Worm (Caenorhabditis elegans) whole organism, L2 larva: Measurements from ENCODE around the gene rpn-6.2.
A peak's percentile ranks its signal among the peaks of the same experiment; 100 is the strongest.

Source experiments
- C34F6.9 ChIP-seq: fragments of 150-350 bp; optimal IDR thresholded peaks from 2 replicates; lab custom pipeline; 2014; ENCODE audit warnings: missing biosample characterization, missing genetic modification characterization
- F13H6.1 ChIP-seq: sonication (generic microtip); optimal IDR thresholded peaks from 2 replicates; lab custom pipeline; 2016; ENCODE audit warnings: missing genetic modification characterization, missing compliant biosample characterization
- Y55F3AM.14 ChIP-seq: fragments of 200-800 bp; sonication (Bioruptor generic); optimal IDR thresholded peaks from 2 replicates; lab custom pipeline; 2018; ENCODE audit warnings: mild to moderate bottlenecking, missing genetic modification characterization, missing compliant biosample characterization
- ZK546.5 ChIP-seq: sonication (generic microtip); optimal IDR thresholded peaks from 2 replicates; lab custom pipeline; 2017; ENCODE audit warnings: missing biosample characterization, missing genetic modification characterization
- alr-1 ChIP-seq: fragments of 150-350 bp; optimal IDR thresholded peaks from 2 replicates; lab custom pipeline; 2014; ENCODE audit warnings: missing biosample characterization, missing genetic modification characterization
- aly-2 ChIP-seq: fragments of 150-350 bp; optimal IDR thresholded peaks from 2 replicates; lab custom pipeline; 2014; ENCODE audit warnings: missing biosample characterization, missing genetic modification characterization
- ama-1 ChIP-seq: fragments of 150-350 bp; optimal IDR thresholded peaks from 2 replicates; lab custom pipeline; 2018; ENCODE audit warnings: inconsistent platforms
- blmp-1 ChIP-seq: sonication (generic microtip); optimal IDR thresholded peaks from 2 replicates; lab custom pipeline; 2017; ENCODE audit warnings: missing genetic modification characterization, mild to moderate bottlenecking, missing compliant biosample characterization, antibody characterized with exemption, moderate library complexity; ENCODE audit not compliant: insufficient read depth
- ceh-16 ChIP-seq: fragments of 150-350 bp; optimal IDR thresholded peaks from 2 replicates; lab custom pipeline; 2014; ENCODE audit warnings: missing biosample characterization, missing genetic modification characterization
- ceh-82 ChIP-seq: fragments of 150-350 bp; optimal IDR thresholded peaks from 2 replicates; lab custom pipeline; 2014; ENCODE audit warnings: missing biosample characterization, missing genetic modification characterization
- crh-2 ChIP-seq: sonication (generic microtip); optimal IDR thresholded peaks from 2 replicates; lab custom pipeline; 2017; ENCODE audit warnings: missing biosample characterization, missing genetic modification characterization
- dmd-4 ChIP-seq: sonication (generic microtip); optimal IDR thresholded peaks from 2 replicates; lab custom pipeline; 2017; ENCODE audit warnings: missing biosample characterization, missing genetic modification characterization
- egl-27 ChIP-seq: sonication (generic microtip); optimal IDR thresholded peaks from 3 replicates; lab custom pipeline; 2017; ENCODE audit warnings: missing biosample characterization, missing genetic modification reagents, missing genetic modification characterization
- elt-1 ChIP-seq: fragments of 150-350 bp; optimal IDR thresholded peaks from 2 replicates; lab custom pipeline; 2014; ENCODE audit warnings: missing biosample characterization, missing genetic modification characterization
- elt-3 ChIP-seq: sonication (generic microtip); optimal IDR thresholded peaks from 2 replicates; lab custom pipeline; 2017; ENCODE audit warnings: missing biosample characterization, missing genetic modification characterization
- fos-1 ChIP-seq: fragments of 150-350 bp; optimal IDR thresholded peaks from 2 replicates; lab custom pipeline; 2014; ENCODE audit warnings: missing biosample characterization, missing genetic modification characterization
- lin-11 ChIP-seq: fragments of 150-350 bp; sonication (generic microtip); optimal IDR thresholded peaks from 2 replicates; lab custom pipeline; 2014; ENCODE audit warnings: missing biosample characterization, missing genetic modification characterization, inconsistent platforms, mixed read lengths
- lin-13 ChIP-seq: fragments of 150-350 bp; optimal IDR thresholded peaks from 2 replicates; lab custom pipeline; 2014; ENCODE audit warnings: missing biosample characterization, missing genetic modification reagents, missing genetic modification characterization
- lin-39 ChIP-seq: fragments of 150-350 bp; optimal IDR thresholded peaks from 2 replicates; lab custom pipeline; 2014; ENCODE audit warnings: missing biosample characterization, missing genetic modification reagents, missing genetic modification characterization
- lsy-2 ChIP-seq, 2 experiments: fragments of 150-350 bp in 1 of 2; sonication (generic microtip) in 1 of 2; optimal IDR thresholded peaks; 2 replicates each; lab custom pipeline; 2014 to 2017; ENCODE audit warnings: missing biosample characterization in 2 of 2, missing genetic modification characterization in 2 of 2
- mab-5 ChIP-seq: fragments of 150-350 bp; optimal IDR thresholded peaks from 2 replicates; lab custom pipeline; 2014; ENCODE audit warnings: missing biosample characterization, missing genetic modification characterization
- mbf-1 ChIP-seq: sonication (generic microtip); optimal IDR thresholded peaks from 2 replicates; lab custom pipeline; 2017; ENCODE audit warnings: missing biosample characterization, missing genetic modification characterization
- mdl-1 ChIP-seq, 2 experiments: fragments of 150-350 bp in 1 of 2; sonication (generic microtip) in 1 of 2; optimal IDR thresholded peaks; 2 replicates each; lab custom pipeline; 2017; ENCODE audit warnings: missing biosample characterization in 2 of 2, missing genetic modification characterization in 2 of 2
- nhr-10 ChIP-seq: sonication (generic microtip); optimal IDR thresholded peaks from 2 replicates; lab custom pipeline; 2017; ENCODE audit warnings: missing biosample characterization, missing genetic modification characterization
- nhr-11 ChIP-seq: fragments of 150-350 bp; optimal IDR thresholded peaks from 2 replicates; lab custom pipeline; 2014; ENCODE audit warnings: missing biosample characterization, missing genetic modification characterization
- nhr-129 ChIP-seq: fragments of 150-350 bp; optimal IDR thresholded peaks from 2 replicates; lab custom pipeline; 2014; ENCODE audit warnings: missing biosample characterization, missing genetic modification characterization
- nhr-21 ChIP-seq: fragments of 150-350 bp; optimal IDR thresholded peaks from 2 replicates; lab custom pipeline; 2014; ENCODE audit warnings: missing biosample characterization, missing genetic modification characterization
- nhr-23 ChIP-seq: fragments of 150-350 bp; optimal IDR thresholded peaks from 2 replicates; lab custom pipeline; 2014; ENCODE audit warnings: missing biosample characterization, missing genetic modification reagents, missing genetic modification characterization
- nhr-237 ChIP-seq: fragments of 150-350 bp; optimal IDR thresholded peaks from 2 replicates; lab custom pipeline; 2014; ENCODE audit warnings: missing biosample characterization, missing genetic modification characterization
- nhr-25 ChIP-seq: fragments of 150-350 bp; sonication (generic microtip); optimal IDR thresholded peaks from 3 replicates; lab custom pipeline; 2014; ENCODE audit warnings: missing biosample characterization, missing genetic modification characterization
- nhr-6 ChIP-seq: fragments of 150-350 bp; optimal IDR thresholded peaks from 2 replicates; lab custom pipeline; 2014; ENCODE audit warnings: missing biosample characterization, missing genetic modification characterization
- peb-1 ChIP-seq: fragments of 150-350 bp; optimal IDR thresholded peaks from 2 replicates; lab custom pipeline; 2014; ENCODE audit warnings: missing biosample characterization, missing genetic modification characterization
- sem-4 ChIP-seq: fragments of 150-350 bp; optimal IDR thresholded peaks from 2 replicates; lab custom pipeline; 2014; ENCODE audit warnings: missing biosample characterization, missing genetic modification reagents, missing genetic modification characterization
- skn-1 ChIP-seq: sonication (generic microtip); optimal IDR thresholded peaks from 2 replicates; lab custom pipeline; 2017; ENCODE audit warnings: missing biosample characterization, missing genetic modification characterization
- sma-3 ChIP-seq: sonication (generic microtip); optimal IDR thresholded peaks from 2 replicates; lab custom pipeline; 2016; ENCODE audit warnings: missing genetic modification reagents, missing genetic modification characterization, missing compliant biosample characterization
- sma-9 ChIP-seq, 2 experiments: fragments of 150-350 bp in 1 of 2; sonication (generic microtip) in 1 of 2; optimal IDR thresholded peaks; 2 replicates each; lab custom pipeline; 2014 to 2016; ENCODE audit warnings: missing genetic modification characterization in 2 of 2, mild to moderate bottlenecking in 1 of 2, missing biosample characterization in 1 of 2, missing compliant biosample characterization in 1 of 2, missing genetic modification reagents in 1 of 2, moderate library complexity in 1 of 2
- snpc-4 ChIP-seq: fragments of 150-350 bp; optimal IDR thresholded peaks from 2 replicates; lab custom pipeline; 2014; ENCODE audit warnings: missing biosample characterization, missing genetic modification characterization
- unc-39 ChIP-seq: fragments of 150-350 bp; optimal IDR thresholded peaks from 2 replicates; lab custom pipeline; 2014; ENCODE audit warnings: missing biosample characterization, missing genetic modification characterization
- unc-55 ChIP-seq: fragments of 150-350 bp; sonication (generic microtip); optimal IDR thresholded peaks from 3 replicates; lab custom pipeline; 2014; ENCODE audit warnings: missing biosample characterization, missing genetic modification reagents, missing genetic modification characterization
- unc-62 ChIP-seq: fragments of 150-350 bp; optimal IDR thresholded peaks from 2 replicates; lab custom pipeline; 2014; ENCODE audit warnings: missing biosample characterization, missing genetic modification reagents, missing genetic modification characterization
- ztf-1 ChIP-seq: fragments of 200-800 bp; sonication (Bioruptor generic); conservative IDR thresholded peaks from 2 replicates; pipeline ENCODE4 v1.3.6; 2022; ENCODE audit warnings: missing genetic modification characterization, missing compliant biosample characterization
- ztf-11 ChIP-seq: sonication (generic microtip); optimal IDR thresholded peaks from 2 replicates; lab custom pipeline; 2017; ENCODE audit warnings: missing biosample characterization, missing genetic modification characterization
- ztf-4 ChIP-seq: fragments of 150-350 bp; optimal IDR thresholded peaks from 2 replicates; lab custom pipeline; 2014; ENCODE audit warnings: missing biosample characterization, missing genetic modification characterization

Gene rpn-6.2

DNA sequence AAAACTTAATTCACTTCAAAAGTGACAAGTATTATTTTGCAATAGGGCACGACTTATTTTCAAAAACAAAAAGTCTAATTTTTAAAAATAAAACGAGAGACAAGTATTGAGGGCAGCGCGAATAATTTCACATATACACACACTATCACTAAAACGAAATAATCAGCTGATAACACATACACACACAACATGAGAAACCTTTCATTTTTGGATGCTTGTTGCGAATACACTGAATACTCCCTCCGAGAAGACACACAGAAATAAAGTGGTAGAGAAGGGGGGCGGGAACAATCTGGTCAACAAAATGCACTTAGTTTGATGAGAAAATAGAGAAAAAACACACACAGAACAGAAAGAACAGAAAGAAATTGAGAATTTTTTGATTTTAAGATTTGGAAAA lies 17.4 kb downstream of the rpn-6.2 start:
- TF ChIP-seq lin-13 (no peak), fos-1 (tag; lab: Kevin White, UChicago) (peak; percentile 27), snpc-4 (tag; lab: Kevin White, UChicago) (no peak), nhr-129 (no peak), ama-1 (peak; percentile 10)

ce11 chrIII:8983811-8984210 lies 18.0 kb downstream of the rpn-6.2 start:
- TF ChIP-seq nhr-25 (tag; lab: Kevin White, UChicago) (peak; percentile 22), nhr-21 (tag; lab: Kevin White, UChicago) (peak; percentile 62), sma-9 (GFP tag; optimal IDR thresholded peaks at IDR 0.05; lab: Kevin White, UChicago) (peak; percentile 70), sma-9 (tag; optimal IDR thresholded peaks at IDR 0.05; lab: Kevin White, UChicago) (no peak), nhr-129 (peak; percentile 78), mdl-1 (tag; optimal IDR thresholded peaks at IDR 0.05; lab: Kevin White, UChicago) (peak in 1 of 2 experiments; percentile 39), fos-1 (tag; lab: Kevin White, UChicago) (peak; percentile 28), unc-62 (GFP tag; lab: Kevin White, UChicago) (no peak), dmd-4 (tag; lab: Kevin White, UChicago) (no peak), blmp-1 (tag; lab: Kevin White, UChicago) (peak; percentile 80)
- TF ChIP-seq, all 48 proteins: peak for 7

ce11 chrIII:8983135-8983534 lies 18.7 kb downstream of the rpn-6.2 start:
- peak; percentile 37 for TF ChIP-seq sma-9 (GFP tag; optimal IDR thresholded peaks at IDR 0.05; lab: Kevin White, UChicago)
- TF ChIP-seq sma-9 (tag; optimal IDR thresholded peaks at IDR 0.05; lab: Kevin White, UChicago) = no peak
- TF ChIP-seq ama-1 = no peak
- TF ChIP-seq nhr-6 = no peak
- TF ChIP-seq sem-4 = no peak
- TF ChIP-seq C34F6.9 (tag; lab: Kevin White, UChicago) = no peak
- peak; percentile 41 for TF ChIP-seq nhr-25 (tag; lab: Kevin White, UChicago)
- TF ChIP-seq sma-3 (GFP tag; lab: Kevin White, UChicago) = peak; percentile 34
- TF ChIP-seq skn-1 (tag; lab: Kevin White, UChicago) = no peak
- no peak for TF ChIP-seq elt-1
- peak; percentile 41 for TF ChIP-seq blmp-1 (tag; lab: Kevin White, UChicago)
- TF ChIP-seq mdl-1 (tag; optimal IDR thresholded peaks at IDR 0.05; lab: Kevin White, UChicago) = no peak
- TF ChIP-seq nhr-129 = no peak
- TF ChIP-seq, all 48 proteins: peak for 4

- TF ChIP-seq nhr-23 (tag; lab: Kevin White, UChicago) = no peak
- TF ChIP-seq Y55F3AM.14 (GFP tag; lab: Kevin White, UChicago) = peak; percentile 12
- peak in 1 of 2 experiments; percentile 69 for TF ChIP-seq lsy-2 (tag; optimal IDR thresholded peaks at IDR 0.05; lab: Kevin White, UChicago)
- TF ChIP-seq peb-1 = no peak
- no peak for TF ChIP-seq unc-39
- peak; percentile 81 for TF ChIP-seq C34F6.9 (tag; lab: Kevin White, UChicago)
- peak; percentile 36 for TF ChIP-seq fos-1 (tag; lab: Kevin White, UChicago)
- no peak for TF ChIP-seq aly-2 (tag; lab: Kevin White, UChicago)
- TF ChIP-seq sem-4 = peak; percentile 76
- TF ChIP-seq ztf-4 (tag; lab: Kevin White, UChicago) = peak; percentile 37
- no peak for TF ChIP-seq skn-1 (tag; lab: Kevin White, UChicago)
- no peak for TF ChIP-seq nhr-21 (tag; lab: Kevin White, UChicago)
- no peak for TF ChIP-seq ceh-82 (tag; lab: Kevin White, UChicago)
- TF ChIP-seq alr-1 (tag; lab: Kevin White, UChicago) = no peak
- no peak for TF ChIP-seq ama-1
- no peak for TF ChIP-seq egl-27 (tag; lab: Kevin White, UChicago)
- TF ChIP-seq mab-5 (tag; lab: Kevin White, UChicago) = no peak
- no peak for TF ChIP-seq ztf-11 (tag; lab: Kevin White, UChicago)
- TF ChIP-seq nhr-6 = peak; percentile 61
- no peak for TF ChIP-seq lin-39
- TF ChIP-seq unc-62 (GFP tag; lab: Kevin White, UChicago) = no peak
- no peak for TF ChIP-seq dmd-4 (tag; lab: Kevin White, UChicago)
- peak; percentile 74 for TF ChIP-seq nhr-129
- TF ChIP-seq unc-55 (GFP tag; lab: Kevin White, UChicago) = peak; percentile 50
- TF ChIP-seq mdl-1 (tag; optimal IDR thresholded peaks at IDR 0.05; lab: Kevin White, UChicago) = peak in 1 of 2 experiments; percentile 16
- TF ChIP-seq ztf-1 (GFP tag; lab: Robert Waterston, UW) = no peak
- TF ChIP-seq ZK546.5 (tag; lab: Kevin White, UChicago) = no peak
- peak; percentile 77 for TF ChIP-seq crh-2
- no peak for TF ChIP-seq ceh-16
- TF ChIP-seq lin-11 (tag; lab: Kevin White, UChicago) = no peak
- TF ChIP-seq elt-1 = no peak
- peak; percentile 68 for TF ChIP-seq F13H6.1 (tag; lab: Kevin White, UChicago)
- no peak for TF ChIP-seq nhr-10 (tag; lab: Kevin White, UChicago)
- no peak for TF ChIP-seq elt-3 (tag; lab: Kevin White, UChicago)
- TF ChIP-seq snpc-4 (tag; lab: Kevin White, UChicago) = peak; percentile 61
- no peak for TF ChIP-seq nhr-237 (tag; lab: Kevin White, UChicago)
- no peak for TF ChIP-seq mbf-1 (tag; lab: Kevin White, UChicago)
- peak; percentile 74 for TF ChIP-seq sma-9 (GFP tag; optimal IDR thresholded peaks at IDR 0.05; lab: Kevin White, UChicago)
- no peak for TF ChIP-seq sma-9 (tag; optimal IDR thresholded peaks at IDR 0.05; lab: Kevin White, UChicago)
- no peak for TF ChIP-seq nhr-11 (tag; lab: Kevin White, UChicago)
- TF ChIP-seq blmp-1 (tag; lab: Kevin White, UChicago) = no peak
Observed at ce11 chrIII:8981847-8982479, 19.8 kb downstream of the rpn-6.2 start, which contains the start of gene pde-2. Gene pde-2 (minus strand): TSS chrIII:8981897.
